Fruit fly (Drosophila melanogaster) S2 (cell line): ENCODE results near the gene CG15812.

Source experiments
- CG8478 ChIP-seq: fragments of >200 bp; optimal IDR thresholded peaks from 2 replicates; lab custom pipeline; 2018
- CTCF ChIP-seq, 2 experiments: fragments of >200 bp; optimal IDR thresholded peaks; 2 replicates each; lab custom pipeline; 2018

DNA sequence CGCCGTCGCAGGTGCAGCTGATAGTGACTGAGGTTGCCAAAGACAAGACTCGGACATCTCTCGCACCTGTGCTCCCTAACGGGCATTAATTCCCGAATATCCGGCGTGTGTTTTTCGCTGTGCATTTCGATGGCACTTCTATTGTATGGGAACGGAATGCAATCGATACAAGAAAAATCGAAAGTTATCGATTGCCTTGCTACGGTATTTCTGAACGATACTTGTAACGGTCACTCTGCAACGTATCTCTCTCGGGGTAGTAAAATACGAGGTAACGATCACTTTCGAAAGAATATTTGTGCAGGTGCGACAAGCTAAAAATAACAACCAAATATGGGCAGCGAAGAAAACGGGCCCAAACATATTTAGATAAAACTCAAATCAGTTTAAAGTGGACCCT lies 5.2 kb downstream of the CG15812 start, which contains the start of gene CG32280:
- TF ChIP-seq CTCF (optimal IDR thresholded peaks at IDR 0.05; lab: Kevin White, UChicago) = no peak
- TF ChIP-seq CG8478 (lab: Kevin White, UChicago) = no peak
